Worm (Caenorhabditis elegans) whole organism, L1 larva: ENCODE results near the gene pmp-1.
A peak's percentile ranks its signal among the peaks of the same experiment; 100 is the strongest.
"Not testable (repeated sequence)": the region's sequence is repeated elsewhere in the genome, so short reads cannot be mapped to it uniquely, and the experiment has no call there.

Experiments
- C04F5.9 ChIP-seq: sonication (generic microtip); optimal IDR thresholded peaks from 2 replicates; lab custom pipeline; 2016; ENCODE audit warnings: missing genetic modification characterization, missing compliant biosample characterization
- C34B4.2 ChIP-seq: sonication (generic microtip); optimal IDR thresholded peaks from 2 replicates; lab custom pipeline; 2017; ENCODE audit warnings: mild to moderate bottlenecking, missing genetic modification characterization, missing compliant biosample characterization
- aha-1 ChIP-seq: fragments of 150-350 bp; optimal IDR thresholded peaks from 2 replicates; lab custom pipeline; 2014; ENCODE audit warnings: missing biosample characterization, missing genetic modification characterization
- ama-1 ChIP-seq: fragments of 150-350 bp; optimal IDR thresholded peaks from 2 replicates; lab custom pipeline; 2014
- blmp-1 ChIP-seq: fragments of 150-350 bp; optimal IDR thresholded peaks from 2 replicates; lab custom pipeline; 2014; ENCODE audit warnings: missing biosample characterization, missing genetic modification characterization
- ceh-82 ChIP-seq, 3 experiments: fragments of 150-350 bp in 1 of 3; sonication (generic microtip) in 2 of 3; optimal IDR thresholded peaks; 2 replicates each; lab custom pipeline; 2014 to 2017; ENCODE audit warnings: missing biosample characterization in 3 of 3, missing genetic modification characterization in 3 of 3
- ces-1 ChIP-seq: fragments of 150-350 bp; optimal IDR thresholded peaks from 2 replicates; lab custom pipeline; 2014; ENCODE audit warnings: missing biosample characterization, missing genetic modification reagents, missing genetic modification characterization
- dsc-1 ChIP-seq: sonication (generic microtip); optimal IDR thresholded peaks from 2 replicates; lab custom pipeline; 2016; ENCODE audit warnings: mild to moderate bottlenecking, missing genetic modification characterization, missing compliant biosample characterization
- efl-1 ChIP-seq, 4 experiments: fragments of 150-350 bp; optimal IDR thresholded peaks in 3 of 4; peaks in 1 of 4; 1 replicate in 1 of 4; 2 replicates in 3 of 4; lab custom pipeline; 2014; ENCODE audit warnings: missing biosample characterization in 2 of 4, missing genetic modification characterization in 2 of 4, missing genetic modification reagents in 2 of 4
- efl-3 ChIP-seq: fragments of 200-800 bp; sonication (Bioruptor generic); optimal IDR thresholded peaks from 2 replicates; lab custom pipeline; 2018; ENCODE audit warnings: mild to moderate bottlenecking, missing genetic modification characterization, missing compliant biosample characterization
- egl-13 ChIP-seq: sonication (generic microtip); optimal IDR thresholded peaks from 2 replicates; lab custom pipeline; 2016; ENCODE audit warnings: missing genotype, missing genetic modification reagents, missing genetic modification characterization, missing compliant biosample characterization
- egl-27 ChIP-seq, 2 experiments: fragments of 150-350 bp in 1 of 2; sonication (generic microtip); optimal IDR thresholded peaks; 3 replicates each; lab custom pipeline; 2017 to 2018; ENCODE audit warnings: missing biosample characterization in 2 of 2, missing genetic modification characterization in 2 of 2, missing genetic modification reagents in 2 of 2
- elt-2 ChIP-seq: sonication (generic microtip); optimal IDR thresholded peaks from 2 replicates; lab custom pipeline; 2016; ENCODE audit warnings: missing genetic modification characterization, mild to moderate bottlenecking, inconsistent platforms, missing compliant biosample characterization, missing genetic modification reagents
- ets-5 ChIP-seq: fragments of 200-800 bp; sonication (Bioruptor generic); IDR thresholded peaks from 2 replicates; pipeline ENCODE4 v1.3.6; 2022; ENCODE audit warnings: missing genetic modification characterization, missing compliant biosample characterization
- fkh-4 ChIP-seq: sonication (generic microtip); optimal IDR thresholded peaks from 2 replicates; lab custom pipeline; 2016; ENCODE audit warnings: missing compliant biosample characterization, missing genetic modification characterization, borderline replicate concordance
- fkh-8 ChIP-seq: sonication (generic microtip); optimal IDR thresholded peaks from 2 replicates; lab custom pipeline; 2016; ENCODE audit warnings: mild to moderate bottlenecking, missing genetic modification characterization, missing compliant biosample characterization
- fos-1 ChIP-seq: fragments of 150-350 bp; optimal IDR thresholded peaks from 2 replicates; lab custom pipeline; 2014; ENCODE audit warnings: missing biosample characterization, missing genetic modification characterization
- grh-1 ChIP-seq: fragments of 200-800 bp; sonication (Bioruptor generic); IDR thresholded peaks from 2 replicates; pipeline ENCODE4 v1.3.6; 2022; ENCODE audit warnings: missing genetic modification reagents, missing genetic modification characterization, missing compliant biosample characterization
- hlh-17 ChIP-seq: fragments of 200-800 bp; sonication (Bioruptor generic); optimal IDR thresholded peaks from 2 replicates; lab custom pipeline; 2018; ENCODE audit warnings: missing genetic modification characterization, mild to moderate bottlenecking, missing compliant biosample characterization, moderate library complexity, borderline replicate concordance
- hlh-4 ChIP-seq: sonication (generic microtip); optimal IDR thresholded peaks from 2 replicates; lab custom pipeline; 2016; ENCODE audit warnings: mild to moderate bottlenecking, missing genetic modification characterization, missing compliant biosample characterization
- hpl-2 ChIP-seq: fragments of 150-350 bp; optimal IDR thresholded peaks from 2 replicates; lab custom pipeline; 2014; ENCODE audit warnings: missing biosample characterization, missing genetic modification reagents, missing genetic modification characterization
- irx-1 ChIP-seq: sonication (generic microtip); optimal IDR thresholded peaks from 2 replicates; lab custom pipeline; 2016; ENCODE audit warnings: missing genetic modification characterization, missing compliant biosample characterization
- isw-1 ChIP-seq: fragments of 200-800 bp; sonication (Bioruptor generic); IDR thresholded peaks from 2 replicates; pipeline ENCODE4 v1.3.6; 2022; ENCODE audit warnings: missing genetic modification characterization, missing compliant biosample characterization
- lin-13 ChIP-seq: fragments of 150-350 bp; optimal IDR thresholded peaks from 2 replicates; lab custom pipeline; 2014; ENCODE audit warnings: missing biosample characterization, missing genetic modification reagents, missing genetic modification characterization
- lin-35 ChIP-seq, 2 experiments: fragments of 150-350 bp; optimal IDR thresholded peaks; 2 replicates each; lab custom pipeline; 2014; ENCODE audit warnings: missing biosample characterization in 2 of 2, missing genetic modification characterization in 2 of 2, missing genetic modification reagents in 2 of 2
- lir-3 ChIP-seq: sonication (generic microtip); optimal IDR thresholded peaks from 2 replicates; lab custom pipeline; 2016; ENCODE audit warnings: mild to moderate bottlenecking, missing genetic modification characterization, moderate library complexity, missing compliant biosample characterization; ENCODE audit not compliant: poor library complexity
- mab-9 ChIP-seq: fragments of 200-800 bp; sonication (Bioruptor generic); IDR thresholded peaks from 2 replicates; pipeline ENCODE4 v1.3.6; 2022; ENCODE audit warnings: missing genetic modification reagents, missing genetic modification characterization, missing compliant biosample characterization
- mdl-1 ChIP-seq, 2 experiments: fragments of 150-350 bp; optimal IDR thresholded peaks; 2 replicates each; lab custom pipeline; 2014 to 2017; ENCODE audit warnings: missing biosample characterization in 2 of 2, missing genetic modification characterization in 2 of 2, inconsistent platforms in 1 of 2
- mep-1 ChIP-seq: fragments of 150-350 bp; optimal IDR thresholded peaks from 2 replicates; lab custom pipeline; 2014; ENCODE audit warnings: missing biosample characterization, missing genetic modification characterization
- nhr-20 ChIP-seq: sonication (generic microtip); optimal IDR thresholded peaks from 2 replicates; lab custom pipeline; 2016; ENCODE audit warnings: mild to moderate bottlenecking, missing genetic modification characterization, missing compliant biosample characterization
- nhr-76 ChIP-seq: sonication (generic microtip); optimal IDR thresholded peaks from 2 replicates; lab custom pipeline; 2017; ENCODE audit warnings: missing biosample characterization, missing genetic modification characterization
- nhr-85 ChIP-seq: sonication (generic microtip); peaks from one replicate; lab custom pipeline; 2016; ENCODE audit warnings: missing genetic modification characterization, inconsistent platforms, missing compliant biosample characterization
- nhr-90 ChIP-seq: sonication (generic microtip); optimal IDR thresholded peaks from 2 replicates; lab custom pipeline; 2016; ENCODE audit warnings: mild to moderate bottlenecking, missing genetic modification characterization, missing compliant biosample characterization; ENCODE audit not compliant: poor library complexity
- pqm-1 ChIP-seq: sonication (generic microtip); optimal IDR thresholded peaks from 3 replicates; lab custom pipeline; 2017; ENCODE audit warnings: missing biosample characterization, missing genetic modification characterization
- sox-4 ChIP-seq: sonication (generic microtip); optimal IDR thresholded peaks from 2 replicates; lab custom pipeline; 2016; ENCODE audit warnings: missing genetic modification characterization, missing compliant biosample characterization
- unc-30 ChIP-seq: sonication (generic microtip); optimal IDR thresholded peaks from 2 replicates; lab custom pipeline; 2017; ENCODE audit warnings: missing biosample characterization, missing genetic modification characterization
- unc-86 ChIP-seq: sonication (generic microtip); optimal IDR thresholded peaks from 2 replicates; lab custom pipeline; 2016; ENCODE audit warnings: missing genetic modification characterization, missing compliant biosample characterization
- vab-15 ChIP-seq: sonication (generic microtip); optimal IDR thresholded peaks from 2 replicates; lab custom pipeline; 2017; ENCODE audit warnings: missing genotype, mild to moderate bottlenecking, missing genetic modification characterization, missing compliant biosample characterization
- zag-1 ChIP-seq: fragments of 150-350 bp; optimal IDR thresholded peaks from 2 replicates; lab custom pipeline; 2014; ENCODE audit warnings: missing biosample characterization, missing genetic modification characterization
- zip-4 ChIP-seq: fragments of 200-800 bp; sonication (Bioruptor generic); optimal IDR thresholded peaks from 2 replicates; lab custom pipeline; 2018; ENCODE audit warnings: mild to moderate bottlenecking, missing genetic modification characterization, moderate library complexity, missing compliant biosample characterization
- ztf-11 ChIP-seq, 2 experiments: sonication (generic microtip); optimal IDR thresholded peaks; 2 replicates each; lab custom pipeline; 2016 to 2017; ENCODE audit warnings: missing genetic modification characterization in 2 of 2, missing biosample characterization in 1 of 2, missing compliant biosample characterization in 1 of 2
- ztf-4 ChIP-seq: fragments of 150-350 bp; optimal IDR thresholded peaks from 2 replicates; lab custom pipeline; 2014; ENCODE audit warnings: missing biosample characterization, missing genetic modification characterization

pmp-1 gene

ce11 chrII:6907657-6908056, 24.1 kb upstream of the pmp-1 start, which contains the start of gene B0252.3:
TSS of gene B0252.3 (minus strand) at chrII:6907757.
- TF ChIP-seq aha-1; unc-30 (tag; lab: Kevin White, UChicago); ceh-82 (tag; optimal IDR thresholded peaks at IDR 0.05; lab: Kevin White, UChicago): not testable (repeated sequence)

- TF ChIP-seq ztf-4 (tag; lab: Kevin White, UChicago): no peak
- TF ChIP-seq hlh-4 (tag; lab: Kevin White, UChicago): no peak
- no peak for TF ChIP-seq efl-1 (optimal IDR thresholded peaks at IDR 0.05; lab: Kevin White, UChicago)
- peak in 1 of 2 experiments; percentile 22 for TF ChIP-seq efl-1 (GFP tag; optimal IDR thresholded peaks at IDR 0.05 in 1 of 2; lab: Kevin White, UChicago)
- no peak for TF ChIP-seq ztf-11 (tag; optimal IDR thresholded peaks at IDR 0.05; lab: Kevin White, UChicago)
- TF ChIP-seq vab-15 (tag; lab: Kevin White, UChicago): no peak
- no peak for TF ChIP-seq fkh-4
- TF ChIP-seq fkh-8 (tag; lab: Kevin White, UChicago): no peak
- no peak for TF ChIP-seq unc-86 (tag; lab: Kevin White, UChicago)
Measured at ce11 chrII:6901795-6902194, 18.2 kb upstream of the pmp-1 start, which contains the start of gene psmd-9. TSS of gene psmd-9 (plus strand) at chrII:6902095.

- TF ChIP-seq hpl-2 (GFP tag; lab: Kevin White, UChicago): no peak
- TF ChIP-seq blmp-1 (tag; lab: Kevin White, UChicago): no peak
- no peak for TF ChIP-seq hlh-4 (tag; lab: Kevin White, UChicago)
- TF ChIP-seq C04F5.9 (tag; lab: Kevin White, UChicago): no peak
- no peak for TF ChIP-seq zag-1 (tag; lab: Kevin White, UChicago)
- TF ChIP-seq elt-2: no peak
- no peak for TF ChIP-seq mep-1 (tag; lab: Kevin White, UChicago)
- TF ChIP-seq unc-30 (tag; lab: Kevin White, UChicago): no peak
- TF ChIP-seq efl-1 (optimal IDR thresholded peaks at IDR 0.05; lab: Kevin White, UChicago): no peak
- no peak for TF ChIP-seq efl-1 (GFP tag; optimal IDR thresholded peaks at IDR 0.05 in 1 of 2; lab: Kevin White, UChicago)
- no peak for TF ChIP-seq pqm-1 (tag; lab: Kevin White, UChicago)
- no peak for TF ChIP-seq egl-13 (tag; lab: Kevin White, UChicago)
- TF ChIP-seq, all 84 proteins: peak for 0
Measured at ce11 chrII:6900708-6901107, 17.2 kb upstream of the pmp-1 start.

ce11 chrII:6898017-6898779, 14.6 kb upstream of the pmp-1 start, which contains the start of gene hrpl-1:
TSS of gene hrpl-1 (plus strand) at chrII:6898729.
- TF ChIP-seq blmp-1 (tag; lab: Kevin White, UChicago): peak; percentile 42
- TF ChIP-seq hpl-2 (GFP tag; lab: Kevin White, UChicago): no peak
- no peak for TF ChIP-seq lin-13 (GFP tag; lab: Kevin White, UChicago)
- no peak for TF ChIP-seq fkh-8 (tag; lab: Kevin White, UChicago)
- peak in 1 of 2 experiments; percentile 26 for TF ChIP-seq mdl-1 (tag; optimal IDR thresholded peaks at IDR 0.05; lab: Kevin White, UChicago)
- TF ChIP-seq lir-3 (tag; lab: Kevin White, UChicago): no peak
- TF ChIP-seq grh-1: no peak
- no peak for TF ChIP-seq ceh-82 (tag; optimal IDR thresholded peaks at IDR 0.05; lab: Kevin White, UChicago)
- TF ChIP-seq ets-5: no peak
- peak; percentile 35 for TF ChIP-seq sox-4 (tag; lab: Kevin White, UChicago)
- TF ChIP-seq efl-3 (GFP tag; lab: Kevin White, UChicago): no peak
- no peak for TF ChIP-seq hlh-17 (GFP tag; lab: Kevin White, UChicago)
- TF ChIP-seq ztf-11 (tag; optimal IDR thresholded peaks at IDR 0.05; lab: Kevin White, UChicago): no peak
- no peak for TF ChIP-seq ces-1
- TF ChIP-seq irx-1 (tag; lab: Kevin White, UChicago): peak; percentile 27
- no peak for TF ChIP-seq isw-1 (GFP tag; lab: Robert Waterston, UW)
- TF ChIP-seq ztf-4 (tag; lab: Kevin White, UChicago): no peak
- TF ChIP-seq mab-9 (GFP tag; lab: Robert Waterston, UW): no peak
- TF ChIP-seq zip-4 (GFP tag; lab: Kevin White, UChicago): no peak
- no peak for TF ChIP-seq ama-1 (lab: Kevin White, UChicago)
- TF ChIP-seq lin-35 (GFP tag; optimal IDR thresholded peaks at IDR 0.05; lab: Kevin White, UChicago): peak in 1 of 2 experiments; percentile 74
- TF ChIP-seq fos-1 (tag; lab: Kevin White, UChicago): no peak
- TF ChIP-seq nhr-76 (tag; lab: Kevin White, UChicago): no peak
- TF ChIP-seq fkh-4: no peak
- TF ChIP-seq egl-27 (tag; optimal IDR thresholded peaks at IDR 0.05; lab: Kevin White, UChicago): no peak
- no peak for TF ChIP-seq C34B4.2 (tag; lab: Kevin White, UChicago)
- peak; percentile 34 for TF ChIP-seq nhr-20 (tag; lab: Kevin White, UChicago)
- no peak for TF ChIP-seq mep-1 (tag; lab: Kevin White, UChicago)
- no peak for TF ChIP-seq pqm-1 (tag; lab: Kevin White, UChicago)
- peak; percentile 26 for TF ChIP-seq nhr-85 (tag; lab: Kevin White, UChicago)
- peak; percentile 48 for TF ChIP-seq dsc-1 (tag; lab: Kevin White, UChicago)
- TF ChIP-seq nhr-90 (tag; lab: Kevin White, UChicago): peak; percentile 54
